Worm (Caenorhabditis elegans) whole organism, L2 larva: Measurements from ENCODE around the gene sysm-1.

ENCODE experiments used
- ceh-82 ChIP-seq: fragments of 150-350 bp; optimal IDR thresholded peaks from 2 replicates; lab custom pipeline; 2014; ENCODE audit warnings: missing biosample characterization, missing genetic modification characterization
- lin-39 ChIP-seq: fragments of 150-350 bp; optimal IDR thresholded peaks from 2 replicates; lab custom pipeline; 2014; ENCODE audit warnings: missing biosample characterization, missing genetic modification reagents, missing genetic modification characterization
- mdl-1 ChIP-seq, 2 experiments: fragments of 150-350 bp in 1 of 2; sonication (generic microtip) in 1 of 2; optimal IDR thresholded peaks; 2 replicates each; lab custom pipeline; 2017; ENCODE audit warnings: missing biosample characterization in 2 of 2, missing genetic modification characterization in 2 of 2
- skn-1 ChIP-seq: sonication (generic microtip); optimal IDR thresholded peaks from 2 replicates; lab custom pipeline; 2017; ENCODE audit warnings: missing biosample characterization, missing genetic modification characterization
- unc-62 ChIP-seq: fragments of 150-350 bp; optimal IDR thresholded peaks from 2 replicates; lab custom pipeline; 2014; ENCODE audit warnings: missing biosample characterization, missing genetic modification reagents, missing genetic modification characterization

DNA sequence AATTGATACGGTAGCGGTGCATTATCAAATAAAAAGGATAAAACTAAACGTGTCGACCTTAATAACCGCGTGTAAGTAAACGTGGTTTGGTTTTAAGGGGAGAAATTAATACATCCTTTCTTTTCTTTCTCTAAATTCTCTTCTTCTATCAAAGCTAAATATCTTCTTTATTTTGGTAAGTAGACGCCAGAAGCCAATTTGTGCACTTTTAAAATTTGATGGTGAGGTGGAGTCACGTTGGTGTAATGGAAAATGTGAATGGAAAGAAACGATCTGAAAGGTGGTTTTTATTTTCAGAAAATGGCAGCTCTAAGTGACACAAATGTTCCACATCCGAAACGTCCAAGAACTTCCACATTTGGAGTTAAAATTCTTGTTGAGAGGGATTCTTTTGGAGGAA is 17.8 kb upstream of the sysm-1 start, which contains the start of gene T24H10.5:
- TF ChIP-seq ceh-82 (tag; lab: Kevin White, UChicago): no peak
- TF ChIP-seq skn-1: no peak
- no peak for TF ChIP-seq lin-39 (tag; lab: Kevin White, UChicago)
- TF ChIP-seq mdl-1 (tag; optimal IDR thresholded peaks at IDR 0.05; lab: Kevin White, UChicago): no peak
- TF ChIP-seq unc-62 (GFP tag; lab: Kevin White, UChicago): no peak
